Worm (Caenorhabditis elegans) whole organism, young adult: Measurements from ENCODE around the gene B0495.9.

Experiments used
- B0035.1 ChIP-seq: sonication (generic microtip); optimal IDR thresholded peaks from 2 replicates; lab custom pipeline; 2016; ENCODE audit warnings: missing genetic modification characterization, mild to moderate bottlenecking, missing compliant biosample characterization, missing genotype, missing genetic modification reagents
- F10E7.11 ChIP-seq: sonication (generic microtip); optimal IDR thresholded peaks from 2 replicates; lab custom pipeline; 2017; ENCODE audit warnings: mild to moderate bottlenecking, missing genetic modification characterization, moderate library complexity, missing compliant biosample characterization
- F23B12.7 ChIP-seq: sonication (generic microtip); optimal IDR thresholded peaks from 2 replicates; lab custom pipeline; 2017; ENCODE audit warnings: missing genetic modification characterization, mild to moderate bottlenecking, missing compliant biosample characterization, antibody characterized with exemption, moderate library complexity; ENCODE audit not compliant: insufficient read depth
- F37B4.10 ChIP-seq: fragments of 200-800 bp; sonication (Bioruptor generic); IDR thresholded peaks from 2 replicates; pipeline ENCODE4 v1.3.6; 2022; ENCODE audit warnings: missing genetic modification characterization, missing compliant biosample characterization
- F39B2.1 ChIP-seq: fragments of 200-800 bp; sonication (Bioruptor generic); IDR thresholded peaks from 2 replicates; pipeline ENCODE4 v1.3.6; 2022; ENCODE audit warnings: missing genetic modification reagents, missing genetic modification characterization, missing compliant biosample characterization
- K11D2.4 ChIP-seq: fragments of 200-800 bp; sonication (Bioruptor generic); IDR thresholded peaks from 2 replicates; pipeline ENCODE4 v1.3.6; 2022; ENCODE audit warnings: missing genetic modification reagents, missing genetic modification characterization, missing compliant biosample characterization
- K12H6.12 ChIP-seq: fragments of 200-800 bp; sonication (Bioruptor generic); optimal IDR thresholded peaks from 2 replicates; lab custom pipeline; 2018; ENCODE audit warnings: mild to moderate bottlenecking, missing genetic modification characterization, missing compliant biosample characterization
- Y53F4B.3 ChIP-seq: fragments of 200-800 bp; sonication (Bioruptor generic); IDR thresholded peaks from 2 replicates; pipeline ENCODE4 v1.3.6; 2022; ENCODE audit warnings: missing genetic modification reagents, missing genetic modification characterization, missing compliant biosample characterization
- Y56A3A.18 ChIP-seq: fragments of 200-800 bp; sonication (Bioruptor generic); IDR thresholded peaks from 2 replicates; pipeline ENCODE4 v1.3.6; 2022; ENCODE audit warnings: missing genetic modification reagents, missing genetic modification characterization, missing compliant biosample characterization
- Y67H2A.10 ChIP-seq: fragments of 200-800 bp; sonication (Bioruptor generic); conservative IDR thresholded peaks from 2 replicates; pipeline ENCODE4 v1.3.6; 2022; ENCODE audit warnings: missing genetic modification reagents, missing genetic modification characterization, missing compliant biosample characterization
- ZK185.1 ChIP-seq: sonication (generic microtip); optimal IDR thresholded peaks from 2 replicates; lab custom pipeline; 2016; ENCODE audit warnings: mild to moderate bottlenecking, missing genetic modification characterization, missing compliant biosample characterization; ENCODE audit not compliant: poor library complexity, severe bottlenecking
- aptf-2 ChIP-seq: fragments of 200-800 bp; sonication (Bioruptor generic); conservative IDR thresholded peaks from 2 replicates; pipeline ENCODE4 v1.3.6; 2022; ENCODE audit warnings: missing genetic modification reagents, missing genetic modification characterization, missing compliant biosample characterization
- aptf-3 ChIP-seq: fragments of 200-800 bp; sonication (Bioruptor generic); IDR thresholded peaks from 2 replicates; pipeline ENCODE4 v1.3.6; 2022; ENCODE audit warnings: missing genetic modification characterization, missing compliant biosample characterization
- atf-7 ChIP-seq: sonication (generic microtip); optimal IDR thresholded peaks from 2 replicates; lab custom pipeline; 2017; ENCODE audit warnings: mild to moderate bottlenecking, missing genetic modification characterization, missing compliant biosample characterization
- athp-1 ChIP-seq: sonication (generic microtip); optimal IDR thresholded peaks from 2 replicates; lab custom pipeline; 2017; ENCODE audit warnings: mild to moderate bottlenecking, missing genetic modification characterization, missing compliant biosample characterization
- attf-6 ChIP-seq: fragments of 200-800 bp; sonication (Bioruptor generic); IDR thresholded peaks from 2 replicates; pipeline ENCODE4 v1.3.6; 2022; ENCODE audit warnings: missing genetic modification reagents, missing genetic modification characterization, missing compliant biosample characterization
- bed-1 ChIP-seq: fragments of 200-800 bp; sonication (Bioruptor generic); IDR thresholded peaks from 2 replicates; pipeline ENCODE4 v1.3.6; 2022; ENCODE audit warnings: missing genetic modification reagents, missing genetic modification characterization, missing compliant biosample characterization
- ccch-3 ChIP-seq: fragments of 200-800 bp; sonication (Bioruptor generic); optimal IDR thresholded peaks from 2 replicates; lab custom pipeline; 2018; ENCODE audit warnings: mild to moderate bottlenecking, missing genetic modification characterization, missing compliant biosample characterization
- cebp-2 ChIP-seq: fragments of 200-800 bp; sonication (Bioruptor generic); IDR thresholded peaks from 2 replicates; pipeline ENCODE4 v1.3.6; 2022; ENCODE audit warnings: missing genetic modification characterization, missing compliant biosample characterization
- ceh-100 ChIP-seq: fragments of 200-800 bp; sonication (Bioruptor generic); IDR thresholded peaks from 2 replicates; pipeline ENCODE4 v1.3.6; 2022; ENCODE audit warnings: missing genetic modification reagents, missing genetic modification characterization, missing compliant biosample characterization
- ceh-40 ChIP-seq: fragments of 200-800 bp; sonication (Bioruptor generic); IDR thresholded peaks from 2 replicates; pipeline ENCODE4 v1.3.6; 2022; ENCODE audit warnings: missing genetic modification characterization, missing compliant biosample characterization
- ceh-79 ChIP-seq: sonication (generic microtip); optimal IDR thresholded peaks from 2 replicates; lab custom pipeline; 2017; ENCODE audit warnings: mild to moderate bottlenecking, missing genetic modification characterization, missing compliant biosample characterization
- ceh-91 ChIP-seq: fragments of 200-800 bp; sonication (Bioruptor generic); IDR thresholded peaks from 2 replicates; pipeline ENCODE4 v1.3.6; 2022; ENCODE audit warnings: missing genetic modification reagents, missing genetic modification characterization, missing compliant biosample characterization
- dox-1 ChIP-seq: fragments of 200-800 bp; sonication (Bioruptor generic); IDR thresholded peaks from 2 replicates; pipeline ENCODE4 v1.3.6; 2022; ENCODE audit warnings: missing genetic modification reagents, missing genetic modification characterization, missing compliant biosample characterization
- egl-44 ChIP-seq: fragments of 200-800 bp; sonication (Bioruptor generic); IDR thresholded peaks from 2 replicates; pipeline ENCODE4 v1.3.6; 2022; ENCODE audit warnings: missing genetic modification reagents, missing genetic modification characterization, missing compliant biosample characterization
- egrh-3 ChIP-seq: fragments of 200-800 bp; sonication (Bioruptor generic); IDR thresholded peaks from 2 replicates; pipeline ENCODE4 v1.3.6; 2022; ENCODE audit warnings: missing genetic modification reagents, missing genetic modification characterization, missing compliant biosample characterization
- hmg-1.2 ChIP-seq: fragments of 200-800 bp; sonication (Bioruptor generic); IDR thresholded peaks from 2 replicates; pipeline ENCODE4 v1.3.6; 2022; ENCODE audit warnings: missing genetic modification reagents, missing genetic modification characterization, missing compliant biosample characterization
- hrde-1 ChIP-seq: sonication (generic microtip); optimal IDR thresholded peaks from 2 replicates; lab custom pipeline; 2016; ENCODE audit warnings: missing genetic modification characterization, mild to moderate bottlenecking, missing compliant biosample characterization, moderate library complexity, missing genotype, missing genetic modification reagents, borderline replicate concordance
- hsf-1 ChIP-seq: fragments of 200-800 bp; sonication (Bioruptor generic); IDR thresholded peaks from 2 replicates; pipeline ENCODE4 v1.3.6; 2022; ENCODE audit warnings: missing genetic modification reagents, missing genetic modification characterization, missing compliant biosample characterization
- let-526 ChIP-seq: fragments of 200-800 bp; sonication (Bioruptor generic); IDR thresholded peaks from 2 replicates; pipeline ENCODE4 v1.3.6; 2022; ENCODE audit warnings: missing genetic modification reagents, missing genetic modification characterization, missing compliant biosample characterization
- lir-1 ChIP-seq: fragments of 200-800 bp; sonication (Bioruptor generic); conservative IDR thresholded peaks from 2 replicates; pipeline ENCODE4 v1.3.6; 2022; ENCODE audit warnings: missing genetic modification reagents, missing genetic modification characterization, missing compliant biosample characterization
- madf-10 ChIP-seq: sonication (generic microtip); optimal IDR thresholded peaks from 2 replicates; lab custom pipeline; 2016; ENCODE audit warnings: mild to moderate bottlenecking, missing genetic modification characterization, missing compliant biosample characterization
- madf-3 ChIP-seq: fragments of 200-800 bp; sonication (Bioruptor generic); IDR thresholded peaks from 2 replicates; pipeline ENCODE4 v1.3.6; 2022; ENCODE audit warnings: missing genetic modification reagents, missing genetic modification characterization, missing compliant biosample characterization
- mcd-1 ChIP-seq: fragments of 200-800 bp; sonication (Bioruptor generic); IDR thresholded peaks from 2 replicates; pipeline ENCODE4 v1.3.6; 2022; ENCODE audit warnings: missing genetic modification reagents, missing genetic modification characterization, missing compliant biosample characterization
- mel-28 ChIP-seq: sonication (generic microtip); optimal IDR thresholded peaks from 2 replicates; lab custom pipeline; 2016; ENCODE audit warnings: borderline replicate concordance, mild to moderate bottlenecking, missing genetic modification characterization, missing compliant biosample characterization
- nfya-2 ChIP-seq: fragments of 200-800 bp; sonication (Bioruptor generic); IDR thresholded peaks from 2 replicates; pipeline ENCODE4 v1.3.6; 2022; ENCODE audit warnings: missing genetic modification reagents, missing genetic modification characterization, missing compliant biosample characterization
- nhr-90 ChIP-seq: sonication (generic microtip); optimal IDR thresholded peaks from 2 replicates; lab custom pipeline; 2016; ENCODE audit warnings: missing genotype, mild to moderate bottlenecking, missing genetic modification characterization, missing compliant biosample characterization
- rcor-1 ChIP-seq: fragments of 200-800 bp; sonication (Bioruptor generic); IDR thresholded peaks from 2 replicates; pipeline ENCODE4 v1.3.6; 2022; ENCODE audit warnings: missing genetic modification reagents, missing genetic modification characterization, missing compliant biosample characterization
- snpc-1.3 ChIP-seq: sonication (generic microtip); optimal IDR thresholded peaks from 2 replicates; lab custom pipeline; 2017; ENCODE audit warnings: missing genetic modification characterization, mild to moderate bottlenecking, missing compliant biosample characterization, antibody characterized with exemption, moderate library complexity, missing genotype, missing genetic modification reagents; ENCODE audit not compliant: insufficient read depth
- snpc-3.4 ChIP-seq: sonication (generic microtip); optimal IDR thresholded peaks from 2 replicates; lab custom pipeline; 2017; ENCODE audit warnings: missing genetic modification characterization, mild to moderate bottlenecking, missing compliant biosample characterization, antibody characterized with exemption, moderate library complexity, missing genotype, missing genetic modification reagents
- tbp1 ChIP-seq: fragments of 200-800 bp; sonication (Bioruptor generic); optimal IDR thresholded peaks from 2 replicates; lab custom pipeline; 2018; ENCODE audit warnings: mild to moderate bottlenecking, missing genetic modification characterization, missing compliant biosample characterization
- unc-130 ChIP-seq: sonication (generic microtip); optimal IDR thresholded peaks from 2 replicates; lab custom pipeline; 2016; ENCODE audit warnings: missing genetic modification reagents, missing genetic modification characterization, missing compliant biosample characterization
- unc-62 ChIP-seq: fragments of 150-350 bp; optimal IDR thresholded peaks from 2 replicates; lab custom pipeline; 2014; ENCODE audit warnings: missing biosample characterization, missing genetic modification reagents, missing genetic modification characterization
- zim-3 ChIP-seq: sonication (generic microtip); optimal IDR thresholded peaks from 2 replicates; lab custom pipeline; 2017; ENCODE audit warnings: mild to moderate bottlenecking, missing genetic modification characterization, moderate library complexity, missing compliant biosample characterization
- ztf-18 ChIP-seq: sonication (generic microtip); optimal IDR thresholded peaks from 2 replicates; lab custom pipeline; 2016; ENCODE audit warnings: missing genotype, mild to moderate bottlenecking, missing genetic modification characterization, missing compliant biosample characterization
- ztf-25 ChIP-seq: fragments of 200-800 bp; sonication (Bioruptor generic); IDR thresholded peaks from 2 replicates; pipeline ENCODE4 v1.3.6; 2022; ENCODE audit warnings: missing genetic modification reagents, missing genetic modification characterization, missing compliant biosample characterization
- ztf-28 ChIP-seq: fragments of 200-800 bp; sonication (Bioruptor generic); IDR thresholded peaks from 2 replicates; pipeline ENCODE4 v1.3.6; 2022; ENCODE audit warnings: missing genetic modification reagents, missing genetic modification characterization, missing compliant biosample characterization
- ztf-6 ChIP-seq: fragments of 200-800 bp; sonication (Bioruptor generic); IDR thresholded peaks from 2 replicates; pipeline ENCODE4 v1.3.6; 2022; ENCODE audit warnings: missing genetic modification reagents, missing genetic modification characterization, missing compliant biosample characterization

The B0495.9 gene

DNA sequence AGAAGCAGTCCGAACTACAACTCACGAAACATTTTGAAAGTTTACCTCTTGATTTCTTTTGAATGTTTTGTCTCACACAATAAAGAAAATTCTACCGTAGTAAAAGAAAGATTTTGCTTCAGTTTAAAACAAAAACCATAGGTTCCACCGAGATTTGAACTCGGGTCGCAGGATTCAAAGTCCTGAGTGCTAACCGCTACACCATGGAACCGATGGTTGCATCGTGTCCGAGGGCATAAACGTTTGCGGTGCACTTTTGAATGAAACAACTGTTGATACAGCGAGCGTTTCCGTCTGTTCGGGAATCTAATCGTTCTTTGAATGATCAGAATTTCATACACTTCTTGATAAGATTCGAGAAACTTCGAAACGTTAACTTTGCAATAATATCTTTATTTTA is 48.3 kb upstream of the B0495.9 start (continued):
- TF ChIP-seq madf-3, result 0 out of 2 replicates have a peak, but pooled peaks have one; percentile 25
- TF ChIP-seq cebp-2, result no peak
- no peak; the same call in 1 of the 2 replicates for TF ChIP-seq K11D2.4 (GFP tag; lab: Robert Waterston, UW)
- peak; percentile 54 for TF ChIP-seq ceh-79 (tag; lab: Kevin White, UChicago)
- no peak for TF ChIP-seq F23B12.7 (tag; lab: Kevin White, UChicago)
- no peak for TF ChIP-seq F10E7.11 (tag; lab: Kevin White, UChicago)
- peak; percentile 59 for TF ChIP-seq mcd-1 (GFP tag; lab: Robert Waterston, UW)
- no peak for TF ChIP-seq B0035.1 (tag; lab: Kevin White, UChicago)
- no peak for TF ChIP-seq ztf-28 (GFP tag; lab: Robert Waterston, UW)
- no peak for TF ChIP-seq unc-62 (GFP tag; lab: Kevin White, UChicago)
- peak; percentile 65; the same call in 1 of the 2 replicates for TF ChIP-seq dox-1 (GFP tag; lab: Robert Waterston, UW)
- TF ChIP-seq ccch-3, result no peak
- TF ChIP-seq zim-3 (tag; lab: Kevin White, UChicago), result peak; percentile 18
- no peak for TF ChIP-seq Y67H2A.10 (GFP tag; lab: Robert Waterston, UW)
- TF ChIP-seq madf-10 (tag; lab: Kevin White, UChicago), result peak; percentile 54
- no peak for TF ChIP-seq ztf-6 (GFP tag; lab: Robert Waterston, UW)
- peak; percentile 67 for TF ChIP-seq ZK185.1 (tag; lab: Kevin White, UChicago)
- 0 out of 2 replicates have a peak, but pooled peaks have one; percentile 31 for TF ChIP-seq Y56A3A.18 (GFP tag; lab: Robert Waterston, UW)
- TF ChIP-seq tbp1 (GFP tag; lab: Kevin White, UChicago), result peak; percentile 92
- no peak for TF ChIP-seq mel-28 (tag; lab: Kevin White, UChicago)
- TF ChIP-seq hrde-1 (tag; lab: Kevin White, UChicago), result no peak
- 0 out of 2 replicates have a peak, but pooled peaks have one; percentile 71 for TF ChIP-seq F37B4.10 (GFP tag; lab: Robert Waterston, UW)
- TF ChIP-seq snpc-3.4, result peak; percentile 17
- TF ChIP-seq aptf-2, result no peak
- TF ChIP-seq ceh-40 (GFP tag; lab: Robert Waterston, UW), result 0 out of 2 replicates have a peak, but pooled peaks have one; percentile 28
- TF ChIP-seq ceh-100 (GFP tag; lab: Robert Waterston, UW), result peak; percentile 62
- TF ChIP-seq nhr-90, result peak; percentile 68
- TF ChIP-seq F39B2.1, result no peak
- 0 out of 2 replicates have a peak, but pooled peaks have one; percentile 42 for TF ChIP-seq aptf-3 (GFP tag; lab: Robert Waterston, UW)
- TF ChIP-seq K12H6.12 (tag; lab: Kevin White, UChicago), result no peak
- no peak for TF ChIP-seq attf-6 (GFP tag; lab: Robert Waterston, UW)
- no peak for TF ChIP-seq ztf-25 (GFP tag; lab: Robert Waterston, UW)
- 0 out of 2 replicates have a peak, but pooled peaks have one; percentile 46 for TF ChIP-seq let-526 (GFP tag; lab: Robert Waterston, UW)
- peak; percentile 35 for TF ChIP-seq unc-130 (GFP tag; lab: Kevin White, UChicago)
- TF ChIP-seq hsf-1 (GFP tag; lab: Robert Waterston, UW), result peak; percentile 72
- TF ChIP-seq bed-1, result no peak
- peak; percentile 65 for TF ChIP-seq hmg-1.2 (GFP tag; lab: Robert Waterston, UW)
- 0 out of 2 replicates have a peak, but pooled peaks have one; percentile 36 for TF ChIP-seq egl-44 (GFP tag; lab: Robert Waterston, UW)
- TF ChIP-seq ceh-91 (GFP tag; lab: Robert Waterston, UW), result no peak
- no peak for TF ChIP-seq egrh-3 (GFP tag; lab: Robert Waterston, UW)
- peak; percentile 51 for TF ChIP-seq athp-1 (tag; lab: Kevin White, UChicago)
- TF ChIP-seq snpc-1.3 (tag; lab: Kevin White, UChicago), result no peak
- peak; percentile 68 for TF ChIP-seq atf-7 (tag; lab: Kevin White, UChicago)
- TF ChIP-seq Y53F4B.3, result 0 out of 2 replicates have a peak, but pooled peaks have one; percentile 16
- TF ChIP-seq nfya-2 (GFP tag; lab: Robert Waterston, UW), result no peak
- peak; percentile 59 for TF ChIP-seq ztf-18 (tag; lab: Kevin White, UChicago)
- TF ChIP-seq rcor-1, result peak; percentile 32; the same call in 1 of the 2 replicates
- no peak for TF ChIP-seq lir-1
